Fruit fly (Drosophila melanogaster) whole organism, embryonic: ENCODE results near the gene att-ORFB.

ENCODE experiments used
- Abd-B ChIP-seq: fragments of 200-800 bp; sonication (Bioruptor generic); optimal IDR thresholded peaks from 2 replicates; lab custom pipeline; 2018; ENCODE audit warnings: missing biosample characterization, mild to moderate bottlenecking, missing genetic modification characterization, moderate library complexity
- CG13894 ChIP-seq: fragments of 200-800 bp; sonication (Bioruptor generic); optimal IDR thresholded peaks from 3 replicates; lab custom pipeline; 2018; ENCODE audit warnings: missing biosample characterization, mild to moderate bottlenecking, missing genetic modification characterization, moderate library complexity
- CG17359 ChIP-seq: fragments of 200-800 bp; sonication (Bioruptor generic); optimal IDR thresholded peaks from 3 replicates; lab custom pipeline; 2018; ENCODE audit warnings: missing biosample characterization, mild to moderate bottlenecking, missing genetic modification characterization, moderate library complexity
- CG1792 ChIP-seq: fragments of 200-800 bp; sonication (Bioruptor generic); optimal IDR thresholded peaks from 2 replicates; lab custom pipeline; 2016; ENCODE audit warnings: missing biosample characterization, missing genetic modification characterization
- CG34224 ChIP-seq: fragments of 200-800 bp; sonication (Bioruptor generic); IDR thresholded peaks from 3 replicates; pipeline ENCODE4 v1.3.6; 2022; ENCODE audit warnings: missing biosample characterization, missing genetic modification characterization; ENCODE audit not compliant: partially characterized antibody
- CG4730 ChIP-seq: fragments of 200-800 bp; sonication (Bioruptor generic); IDR thresholded peaks from 2 replicates; pipeline ENCODE4 v1.3.6; 2022; ENCODE audit warnings: missing biosample characterization, missing genetic modification characterization
- Pdp1 ChIP-seq, 2 experiments: fragments of 200-800 bp; sonication (Bioruptor generic); optimal IDR thresholded peaks; 3 replicates each; lab custom pipeline; 2016; ENCODE audit warnings: missing biosample characterization in 2 of 2, missing genetic modification characterization in 2 of 2, mild to moderate bottlenecking in 1 of 2, moderate library complexity in 1 of 2
- tin ChIP-seq: fragments of 200-800 bp; sonication (Bioruptor generic); optimal IDR thresholded peaks from 3 replicates; lab custom pipeline; 2016; ENCODE audit warnings: missing biosample characterization, missing genetic modification characterization

DNA sequence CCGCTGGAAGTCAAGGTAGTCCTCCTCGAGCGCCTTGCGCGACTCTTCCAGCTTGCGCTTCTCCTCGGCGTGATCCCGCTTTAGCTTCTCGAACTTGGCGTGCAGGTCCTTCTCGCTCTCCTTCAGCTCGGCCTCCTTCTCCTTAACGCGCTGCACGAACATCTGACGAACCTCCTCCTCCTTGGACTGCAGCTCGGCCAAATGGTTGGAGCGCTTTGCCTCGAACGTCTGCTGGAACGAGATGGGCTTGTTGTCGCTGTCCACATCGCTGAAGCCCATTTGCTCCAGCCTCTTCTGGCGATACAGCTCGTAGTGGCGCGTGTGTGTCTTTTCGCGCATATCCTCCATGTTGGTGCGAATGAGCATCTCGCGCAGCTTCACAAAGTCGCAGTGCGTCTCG is 32.2 kb upstream of the att-ORFB start:
- no peak for TF ChIP-seq CG4730 (GFP tag; lab: Robert Waterston, UW)
- TF ChIP-seq CG13894 = no peak
- TF ChIP-seq tin (GFP tag; lab: Kevin White, UChicago) = no peak
- TF ChIP-seq Pdp1 (GFP tag; optimal IDR thresholded peaks at IDR 0.05; lab: Kevin White, UChicago) = no peak
- no peak for TF ChIP-seq CG17359 (tag; lab: Kevin White, UChicago)
- TF ChIP-seq Abd-B (GFP tag; lab: Kevin White, UChicago) = no peak
- no peak for TF ChIP-seq CG34224
- TF ChIP-seq CG1792 = no peak
